Fruit fly (Drosophila melanogaster) whole organism, embryonic: ENCODE results near the gene CG31126.
A peak's percentile ranks its signal among the peaks of the same experiment; 100 is the strongest.

Experiments used
- ATbp ChIP-seq: fragments of 200-800 bp; sonication (Bioruptor generic); optimal IDR thresholded peaks from 2 replicates; lab custom pipeline; 2017; ENCODE audit warnings: missing biosample characterization, mild to moderate bottlenecking, missing genetic modification characterization, missing genetic modification reagents
- CG13424 ChIP-seq: fragments of 200-800 bp; sonication (Bioruptor generic); optimal IDR thresholded peaks from 2 replicates; lab custom pipeline; 2019; ENCODE audit warnings: missing biosample characterization, mild to moderate bottlenecking, missing genetic modification characterization, moderate library complexity
- CG1529 ChIP-seq: fragments of 200-800 bp; sonication (Bioruptor generic); optimal IDR thresholded peaks from 3 replicates; lab custom pipeline; 2018; ENCODE audit warnings: missing biosample characterization, missing genetic modification characterization
- CG17612 ChIP-seq: fragments of 200-800 bp; sonication (Bioruptor generic); IDR thresholded peaks from 2 replicates; pipeline ENCODE4 v1.3.6; 2022; ENCODE audit warnings: missing biosample characterization, missing genetic modification characterization
- CG31365 ChIP-seq: fragments of 200-800 bp; sonication (Bioruptor generic); optimal IDR thresholded peaks from 2 replicates; lab custom pipeline; 2018; ENCODE audit warnings: missing biosample characterization, mild to moderate bottlenecking, missing genetic modification characterization
- Dfd ChIP-seq, 2 experiments: fragments of >200 bp; optimal IDR thresholded peaks; 2 replicates each; lab custom pipeline; 2017; ENCODE audit warnings: missing biosample characterization in 2 of 2, missing genetic modification characterization in 2 of 2
- Elba2 ChIP-seq: fragments of 200-800 bp; sonication (Bioruptor generic); optimal IDR thresholded peaks from 3 replicates; lab custom pipeline; 2016; ENCODE audit warnings: missing biosample characterization, missing genetic modification characterization
- Rfx ChIP-seq: fragments of 200-800 bp; sonication (Bioruptor generic); IDR thresholded peaks from 2 replicates; pipeline ENCODE4 v1.3.6; 2022; ENCODE audit warnings: missing biosample characterization, missing genetic modification characterization
- Trl ChIP-seq, 3 experiments: fragments of >200 bp in 2 of 3; fragments of 200-800 bp in 1 of 3; sonication (Bioruptor generic) in 1 of 3; optimal IDR thresholded peaks; 2 replicates in 1 of 3; 3 replicates in 2 of 3; lab custom pipeline; 2016 to 2017; ENCODE audit warnings: missing biosample characterization in 1 of 3, missing genetic modification characterization in 1 of 3
- abd-A ChIP-seq: fragments of 200-800 bp; sonication (Bioruptor generic); optimal IDR thresholded peaks from 3 replicates; lab custom pipeline; 2019; ENCODE audit warnings: missing biosample characterization, mild to moderate bottlenecking, missing genetic modification characterization, moderate library complexity
- chinmo ChIP-seq: fragments of 200-800 bp; sonication (Bioruptor generic); IDR thresholded peaks from 4 replicates; pipeline ENCODE4 v1.3.6; 2022; ENCODE audit warnings: missing biosample characterization, missing genetic modification characterization; ENCODE audit not compliant: partially characterized antibody
- knrl ChIP-seq: fragments of 200-800 bp; sonication (Bioruptor generic); IDR thresholded peaks from 3 replicates; pipeline ENCODE4 v1.3.6; 2022; ENCODE audit warnings: missing biosample characterization, missing genetic modification characterization; ENCODE audit not compliant: partially characterized antibody
- lola ChIP-seq, 3 experiments: fragments of >200 bp in 2 of 3; fragments of 200-800 bp in 1 of 3; sonication (Bioruptor generic) in 1 of 3; optimal IDR thresholded peaks; 2 replicates each; lab custom pipeline; 2017 to 2019; ENCODE audit warnings: missing biosample characterization in 3 of 3, missing genetic modification characterization in 3 of 3, mild to moderate bottlenecking in 1 of 3, moderate library complexity in 1 of 3
- onecut ChIP-seq: fragments of 200-800 bp; sonication (Bioruptor generic); IDR thresholded peaks from 2 replicates; pipeline ENCODE4 v1.3.6; 2022; ENCODE audit warnings: missing biosample characterization, missing genetic modification characterization

CG31126 gene

DNA sequence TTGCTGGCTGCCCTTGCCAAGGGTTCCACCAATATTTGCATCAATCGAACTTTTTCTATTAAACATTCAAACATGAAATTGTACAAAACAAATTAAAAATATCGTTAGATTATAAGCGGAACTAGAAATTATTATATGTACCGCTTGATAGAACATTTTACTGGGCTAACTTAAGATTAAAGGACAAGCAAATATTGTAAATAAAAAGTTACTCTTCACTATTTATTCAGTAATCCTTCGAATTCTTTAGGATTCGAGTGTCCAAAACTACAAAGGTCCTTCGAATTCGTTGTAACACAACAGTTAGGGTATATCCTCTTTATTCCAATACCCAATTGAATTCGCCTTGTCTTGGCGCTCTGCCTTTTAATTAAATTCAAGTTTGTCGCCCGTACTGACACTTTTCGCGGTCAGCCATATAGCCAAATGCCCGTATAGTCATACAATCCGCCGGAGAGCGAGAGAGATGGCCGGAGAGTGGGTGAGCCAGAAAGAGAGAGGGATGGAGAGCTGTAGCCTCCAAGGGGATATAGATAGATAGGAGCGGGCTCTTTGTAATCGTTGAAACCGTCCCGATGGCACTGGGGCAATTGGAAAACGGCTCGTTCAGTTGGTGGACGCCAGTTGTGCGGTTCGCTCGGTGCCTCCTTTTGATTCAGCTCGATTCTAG, 8.3 kb downstream of the CG31126 start (continued):
- TF ChIP-seq CG17612 (GFP tag; lab: Robert Waterston, UW) (no peak), Rfx (peak; percentile 38; the same call in 1 of the 2 replicates), CG13424 (tag; lab: Kevin White, UChicago) (peak; percentile 16), Trl (optimal IDR thresholded peaks at IDR 0.05; lab: Kevin White, UChicago) (peak; percentile 31 to 57), Trl (GFP tag; optimal IDR thresholded peaks at IDR 0.05; lab: Kevin White, UChicago) (no peak)

DNA sequence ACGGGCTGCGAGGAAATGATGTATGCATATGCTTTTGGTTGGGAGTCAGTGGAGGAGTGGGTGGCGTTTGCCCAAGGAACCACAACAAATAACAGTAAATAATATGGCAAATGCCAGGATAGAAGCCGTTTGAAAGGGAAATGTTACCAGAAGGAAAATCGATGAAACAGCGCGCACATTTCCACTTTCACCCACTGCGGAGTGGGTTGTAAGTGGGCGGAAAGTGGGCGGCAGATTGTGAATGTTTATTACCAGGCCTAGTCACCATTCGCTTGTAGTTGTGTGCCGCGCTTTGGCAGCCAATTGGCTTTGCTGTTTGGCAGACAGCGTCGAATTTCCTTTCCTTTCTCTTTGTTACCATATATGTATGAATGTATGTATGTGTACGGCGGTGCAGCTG, 12.2 kb downstream of the CG31126 start:
- TF ChIP-seq abd-A (tag; lab: Kevin White, UChicago) (peak; percentile 50), ATbp (GFP tag; lab: Kevin White, UChicago) (no peak), onecut (GFP tag; lab: Robert Waterston, UW) (peak; percentile 84), chinmo (GFP tag; lab: Robert Waterston, UW) (0 out of 4 replicates have a peak, but pooled peaks have one; percentile 6), CG31365 (tag; lab: Kevin White, UChicago) (no peak)

DNA sequence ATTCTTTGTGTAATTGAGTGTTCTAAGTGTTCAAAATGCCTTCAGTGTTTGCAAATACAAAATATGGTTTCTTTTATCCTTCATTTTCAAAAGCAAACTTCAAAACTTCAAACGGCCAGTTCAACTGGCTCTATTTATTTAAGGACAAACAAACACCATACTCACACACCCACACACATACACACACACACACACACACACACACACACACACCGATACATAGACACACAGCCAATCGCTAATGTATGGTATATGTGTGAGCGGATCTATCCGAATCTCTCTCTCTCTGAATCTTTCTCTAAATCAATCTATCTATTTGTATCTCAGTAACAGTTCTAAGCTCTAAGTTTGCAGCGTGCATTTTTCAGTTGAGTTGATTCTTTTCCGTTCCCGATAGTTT, 33.4 kb downstream of the CG31126 start:
- TF ChIP-seq lola (GFP tag; optimal IDR thresholded peaks at IDR 0.05; lab: Kevin White, UChicago) = no peak
- no peak for TF ChIP-seq knrl
- peak in 1 of 2 experiments; percentile 56 for TF ChIP-seq Dfd (GFP tag; optimal IDR thresholded peaks at IDR 0.05; lab: Kevin White, UChicago)

DNA sequence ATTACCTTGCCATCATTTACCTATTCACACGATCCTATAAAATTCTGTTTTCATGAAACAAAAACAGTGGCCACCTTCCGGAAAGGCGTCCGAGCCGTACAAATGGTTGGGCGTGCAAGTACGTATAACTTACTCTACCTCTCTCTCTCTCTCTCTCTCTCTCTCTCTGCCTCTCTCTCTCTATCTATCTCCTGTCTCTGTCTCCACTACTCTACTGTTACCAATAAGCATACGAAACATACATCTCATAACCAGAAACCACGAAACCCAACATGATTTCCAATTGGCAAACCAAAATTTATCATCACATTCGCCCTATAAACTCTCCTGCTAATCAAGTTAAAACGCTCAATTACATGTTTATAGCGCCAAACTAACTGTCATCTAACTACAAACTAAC, 39.9 kb downstream of the CG31126 start:
- TF ChIP-seq Trl (optimal IDR thresholded peaks at IDR 0.05; lab: Kevin White, UChicago) (peak in 1 of 2 experiments; percentile 37), Trl (GFP tag; optimal IDR thresholded peaks at IDR 0.05; lab: Kevin White, UChicago) (no peak), Elba2 (peak; percentile 95), CG1529 (GFP tag; lab: Kevin White, UChicago) (no peak)
